Worm (Caenorhabditis elegans) whole organism, L4/young adult: Measurements from ENCODE around the gene C24A3.1.

Source experiments
- W03F9.2 ChIP-seq: fragments of 150-350 bp; optimal IDR thresholded peaks from 2 replicates; lab custom pipeline; 2014; ENCODE audit warnings: missing biosample characterization, missing genetic modification characterization
- dao-5 ChIP-seq: sonication (generic microtip); optimal IDR thresholded peaks from 2 replicates; lab custom pipeline; 2016; ENCODE audit warnings: missing genotype, missing genetic modification characterization, moderate library complexity, missing compliant biosample characterization
- him-1 ChIP-seq: sonication (generic microtip); optimal IDR thresholded peaks from 2 replicates; lab custom pipeline; 2016; ENCODE audit warnings: missing genotype, missing genetic modification reagents, missing genetic modification characterization, missing compliant biosample characterization

The C24A3.1 gene

ce11 chrX:8998809-8999208, at the start of gene C24A3.1:
Gene C24A3.1 (plus strand): TSS chrX:8999071.
- TF ChIP-seq W03F9.2, result no peak
- no peak for TF ChIP-seq dao-5 (tag; lab: Kevin White, UChicago)
- no peak for TF ChIP-seq him-1

- TF ChIP-seq dao-5 (tag; lab: Kevin White, UChicago) (no peak), W03F9.2 (no peak), him-1 (no peak)
Measured at ce11 chrX:8950507-8951028, 48.3 kb upstream of the C24A3.1 start, which contains the start of gene trk-1. Gene trk-1 (minus strand): TSS chrX:8950978.

- no peak for TF ChIP-seq him-1
- TF ChIP-seq W03F9.2, result no peak
- no peak for TF ChIP-seq dao-5 (tag; lab: Kevin White, UChicago)
Measured at ce11 chrX:8952007-8952406, 46.9 kb upstream of the C24A3.1 start.

- TF ChIP-seq W03F9.2, result no peak
- no peak for TF ChIP-seq him-1
- no peak for TF ChIP-seq dao-5 (tag; lab: Kevin White, UChicago)
Measured at ce11 chrX:8953011-8953410, 45.9 kb upstream of the C24A3.1 start.

- TF ChIP-seq W03F9.2, result no peak
- TF ChIP-seq dao-5 (tag; lab: Kevin White, UChicago), result no peak
- no peak for TF ChIP-seq him-1
Measured at ce11 chrX:8955808-8956207, 43.1 kb upstream of the C24A3.1 start.

- TF ChIP-seq dao-5 (tag; lab: Kevin White, UChicago) (no peak), him-1 (no peak), W03F9.2 (no peak)
Measured at ce11 chrX:8957974-8958373, 40.9 kb upstream of the C24A3.1 start.

- TF ChIP-seq W03F9.2 (no peak), him-1 (no peak), dao-5 (tag; lab: Kevin White, UChicago) (no peak)
Measured at ce11 chrX:8961120-8961834, 37.6 kb upstream of the C24A3.1 start, which contains the start of gene aexr-3. Gene aexr-3 (minus strand): TSS chrX:8961170.

- TF ChIP-seq him-1, result no peak
- no peak for TF ChIP-seq W03F9.2
- TF ChIP-seq dao-5 (tag; lab: Kevin White, UChicago), result no peak
Measured at ce11 chrX:8963469-8963868, 35.4 kb upstream of the C24A3.1 start.

ce11 chrX:8969111-8970048, 29.5 kb upstream of the C24A3.1 start:
- TF ChIP-seq dao-5 (tag; lab: Kevin White, UChicago) (no peak), him-1 (no peak), W03F9.2 (no peak)

ce11 chrX:8971461-8971860, 27.4 kb upstream of the C24A3.1 start:
- TF ChIP-seq W03F9.2 (peak; percentile 48), him-1 (peak; percentile 19), dao-5 (tag; lab: Kevin White, UChicago) (no peak)

ce11 chrX:8980676-8981075, 18.2 kb upstream of the C24A3.1 start, which contains the start of gene nmur-1:
Gene nmur-1 (plus strand): TSS chrX:8980976.
- TF ChIP-seq him-1 (no peak), W03F9.2 (no peak), dao-5 (tag; lab: Kevin White, UChicago) (no peak)

ce11 chrX:8986452-8986851, 12.4 kb upstream of the C24A3.1 start:
- TF ChIP-seq him-1, result no peak
- no peak for TF ChIP-seq dao-5 (tag; lab: Kevin White, UChicago)
- no peak for TF ChIP-seq W03F9.2

- no peak for TF ChIP-seq him-1
- no peak for TF ChIP-seq dao-5 (tag; lab: Kevin White, UChicago)
- no peak for TF ChIP-seq W03F9.2
Measured at ce11 chrX:8987828-8988227, 11.0 kb upstream of the C24A3.1 start, which contains the start of gene twk-18. Gene twk-18 (plus strand): TSS chrX:8988128.

ce11 chrX:8991856-8992456, 6.9 kb upstream of the C24A3.1 start, which contains the start of gene C24A3.4:
Gene C24A3.4 (plus strand): TSS chrX:8992406.
- TF ChIP-seq W03F9.2 (no peak), him-1 (no peak), dao-5 (tag; lab: Kevin White, UChicago) (no peak)
